Worm (Caenorhabditis elegans): ENCODE data around the gene ceh-13.
"Not testable (repeated sequence)": the region's sequence is repeated elsewhere in the genome, so short reads cannot be mapped to it uniquely, and the experiment has no call there.

ceh-13 gene

DNA sequence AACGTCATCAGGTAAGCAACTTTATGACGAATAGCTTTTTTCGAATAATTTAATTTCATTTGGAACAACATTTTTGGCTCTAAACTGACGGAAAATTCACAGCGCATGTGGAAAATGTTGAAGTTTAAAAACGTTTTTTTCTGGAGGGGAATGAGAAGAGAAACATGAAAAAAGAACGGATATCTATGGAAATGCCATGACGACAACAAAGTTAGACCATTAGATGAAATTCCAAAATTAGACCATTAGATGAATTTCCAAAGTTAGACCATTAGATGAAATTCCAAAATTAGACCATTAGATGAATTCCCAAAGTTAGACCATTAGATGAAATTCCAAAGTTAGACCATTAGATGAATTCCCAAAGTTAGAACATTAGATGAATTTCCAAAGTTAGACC, 39.0 kb downstream of the ceh-13 start, which contains the start of gene Y80D4G.2:
TSS of gene Y80D4G.2 (minus strand) at position 101 of the 400 bp plus-strand sequence.
- TF ChIP-seq tbx-11 (GFP tag; IDR thresholded peaks at IDR 0.05); sea-1 (GFP tag; conservative IDR thresholded peaks at IDR 0.05); aly-1 (tag; optimal IDR thresholded peaks at IDR 0.05): not testable (repeated sequence)

Data from whole organism, early embryonic.